Worm (Caenorhabditis elegans) whole organism, mixed stage, embryonic: ENCODE results near the gene zig-2.

Experiments
- M03D4.4 ChIP-seq: sonication (generic microtip); optimal IDR thresholded peaks from 2 replicates; lab custom pipeline; 2017; ENCODE audit warnings: mild to moderate bottlenecking, missing genetic modification characterization, missing compliant biosample characterization
- bed-3 ChIP-seq: fragments of 200-800 bp; sonication (Bioruptor generic); optimal IDR thresholded peaks from 3 replicates; lab custom pipeline; 2018; ENCODE audit warnings: mild to moderate bottlenecking, missing genetic modification characterization, moderate library complexity, missing compliant biosample characterization
- ceh-39 ChIP-seq: fragments of 150-350 bp; optimal IDR thresholded peaks from 2 replicates; lab custom pipeline; 2014; ENCODE audit warnings: missing biosample characterization, missing genetic modification characterization
- ceh-43 ChIP-seq: fragments of 200-800 bp; sonication (Bioruptor generic); optimal IDR thresholded peaks from 2 replicates; lab custom pipeline; 2018; ENCODE audit warnings: mild to moderate bottlenecking, missing genetic modification characterization, moderate library complexity, missing compliant biosample characterization
- ces-1 ChIP-seq: fragments of 150-350 bp; optimal IDR thresholded peaks from 2 replicates; lab custom pipeline; 2014; ENCODE audit warnings: missing biosample characterization, missing genetic modification reagents, missing genetic modification characterization
- cnd-1 ChIP-seq: fragments of 200-800 bp; sonication (Bioruptor generic); optimal IDR thresholded peaks from 2 replicates; lab custom pipeline; 2018; ENCODE audit warnings: mild to moderate bottlenecking, missing genetic modification characterization, missing compliant biosample characterization
- drap-1 ChIP-seq: fragments of 200-800 bp; sonication (Bioruptor generic); optimal IDR thresholded peaks from 3 replicates; lab custom pipeline; 2018; ENCODE audit warnings: mild to moderate bottlenecking, missing genetic modification characterization, missing compliant biosample characterization
- elt-1 ChIP-seq: sonication (generic microtip); optimal IDR thresholded peaks from 2 replicates; lab custom pipeline; 2017; ENCODE audit warnings: missing genetic modification characterization, mild to moderate bottlenecking, missing compliant biosample characterization, antibody characterized with exemption, moderate library complexity, borderline replicate concordance; ENCODE audit not compliant: insufficient read depth
- elt-3 ChIP-seq: fragments of 150-350 bp; optimal IDR thresholded peaks from 2 replicates; lab custom pipeline; 2014; ENCODE audit warnings: missing biosample characterization, missing genetic modification characterization
- flh-1 ChIP-seq: fragments of 200-800 bp; sonication (Bioruptor generic); optimal IDR thresholded peaks from 2 replicates; lab custom pipeline; 2018; ENCODE audit warnings: mild to moderate bottlenecking, missing genetic modification characterization, moderate library complexity, missing compliant biosample characterization
- ham-2 ChIP-seq: fragments of 200-800 bp; sonication (Bioruptor generic); optimal IDR thresholded peaks from 2 replicates; lab custom pipeline; 2018; ENCODE audit warnings: mild to moderate bottlenecking, missing genetic modification characterization, missing compliant biosample characterization
- hlh-1 ChIP-seq: fragments of 150-350 bp; optimal IDR thresholded peaks from 2 replicates; lab custom pipeline; 2014; ENCODE audit warnings: missing biosample characterization, missing genetic modification reagents, missing genetic modification characterization
- lin-13 ChIP-seq: fragments of 150-350 bp; optimal IDR thresholded peaks from 2 replicates; lab custom pipeline; 2014; ENCODE audit warnings: missing biosample characterization, missing genetic modification characterization
- lin-32 ChIP-seq: fragments of 200-800 bp; sonication (Bioruptor generic); optimal IDR thresholded peaks from 2 replicates; lab custom pipeline; 2018; ENCODE audit warnings: mild to moderate bottlenecking, missing genetic modification characterization, missing compliant biosample characterization
- lsy-2 ChIP-seq: fragments of 150-350 bp; optimal IDR thresholded peaks from 2 replicates; lab custom pipeline; 2014; ENCODE audit warnings: missing biosample characterization, missing genetic modification characterization
- mab-5 ChIP-seq: fragments of 150-350 bp; optimal IDR thresholded peaks from 2 replicates; lab custom pipeline; 2014; ENCODE audit warnings: missing biosample characterization, missing genetic modification characterization
- mep-1 ChIP-seq: fragments of 150-350 bp; optimal IDR thresholded peaks from 2 replicates; lab custom pipeline; 2017; ENCODE audit warnings: missing biosample characterization, missing genetic modification reagents, missing genetic modification characterization, inconsistent platforms
- mls-2 ChIP-seq: sonication (generic microtip); optimal IDR thresholded peaks from 2 replicates; lab custom pipeline; 2016; ENCODE audit warnings: mild to moderate bottlenecking, missing genetic modification characterization, moderate library complexity, missing compliant biosample characterization
- nhr-12 ChIP-seq: fragments of 150-350 bp; optimal IDR thresholded peaks from 2 replicates; lab custom pipeline; 2014; ENCODE audit warnings: missing biosample characterization, missing genetic modification characterization
- nhr-2 ChIP-seq: fragments of 150-350 bp; optimal IDR thresholded peaks from 2 replicates; lab custom pipeline; 2014; ENCODE audit warnings: missing biosample characterization, missing genetic modification characterization
- nhr-237 ChIP-seq: fragments of 150-350 bp; optimal IDR thresholded peaks from 2 replicates; lab custom pipeline; 2014; ENCODE audit warnings: missing biosample characterization, missing genetic modification characterization
- nhr-28 ChIP-seq: fragments of 150-350 bp; optimal IDR thresholded peaks from 2 replicates; lab custom pipeline; 2014; ENCODE audit warnings: missing biosample characterization, missing genetic modification characterization
- nhr-76 ChIP-seq: sonication (generic microtip); optimal IDR thresholded peaks from 2 replicates; lab custom pipeline; 2017; ENCODE audit warnings: missing biosample characterization, missing genetic modification characterization
- pha-4 ChIP-seq: fragments of 150-350 bp; optimal IDR thresholded peaks from 2 replicates; lab custom pipeline; 2018; ENCODE audit warnings: missing biosample characterization, missing genetic modification reagents, missing genetic modification characterization
- sem-2 ChIP-seq: fragments of 200-800 bp; sonication (Bioruptor generic); optimal IDR thresholded peaks from 2 replicates; lab custom pipeline; 2018; ENCODE audit warnings: mild to moderate bottlenecking, missing genetic modification characterization, missing compliant biosample characterization
- snpc-4 ChIP-seq: fragments of 150-350 bp; optimal IDR thresholded peaks from 2 replicates; lab custom pipeline; 2014; ENCODE audit warnings: missing biosample characterization, missing genetic modification characterization
- sptf-1 ChIP-seq: sonication (generic microtip); optimal IDR thresholded peaks from 2 replicates; lab custom pipeline; 2017; ENCODE audit warnings: mild to moderate bottlenecking, missing genetic modification characterization, moderate library complexity, missing compliant biosample characterization
- tbx-8 ChIP-seq: fragments of 200-800 bp; sonication (Bioruptor generic); optimal IDR thresholded peaks from 2 replicates; lab custom pipeline; 2018; ENCODE audit warnings: mild to moderate bottlenecking, missing genetic modification characterization, moderate library complexity, missing compliant biosample characterization
- unc-120 ChIP-seq: sonication (generic microtip); optimal IDR thresholded peaks from 2 replicates; lab custom pipeline; 2017; ENCODE audit warnings: missing genetic modification characterization, missing compliant biosample characterization; ENCODE audit not compliant: poor library complexity, severe bottlenecking
- unc-39 ChIP-seq: fragments of 150-350 bp; optimal IDR thresholded peaks from 2 replicates; lab custom pipeline; 2014; ENCODE audit warnings: missing biosample characterization, missing genetic modification characterization
- unc-62 ChIP-seq: fragments of 150-350 bp; optimal IDR thresholded peaks from 2 replicates; lab custom pipeline; 2014; ENCODE audit warnings: missing biosample characterization, missing genetic modification reagents, missing genetic modification characterization
- zip-8 ChIP-seq: fragments of 150-350 bp; optimal IDR thresholded peaks from 2 replicates; lab custom pipeline; 2014; ENCODE audit warnings: missing biosample characterization, missing genetic modification characterization
- ztf-11 ChIP-seq: fragments of 150-350 bp; optimal IDR thresholded peaks from 2 replicates; lab custom pipeline; 2014; ENCODE audit warnings: missing biosample characterization, missing genetic modification characterization

zig-2 gene

ce11 chrX:12365388-12365787 lies 24.1 kb upstream of the zig-2 start, which contains the start of gene F19H6.4:
Gene F19H6.4 (plus strand): TSS chrX:12365688.
- TF ChIP-seq unc-62 (GFP tag; lab: Kevin White, UChicago) (no peak), lin-32 (no peak), sptf-1 (tag; lab: Kevin White, UChicago) (no peak), M03D4.4 (tag; lab: Kevin White, UChicago) (no peak), tbx-8 (GFP tag; lab: Kevin White, UChicago) (no peak), nhr-12 (tag; lab: Kevin White, UChicago) (no peak), sem-2 (GFP tag; lab: Kevin White, UChicago) (no peak), pha-4 (tag; lab: Kevin White, UChicago) (no peak), unc-39 (no peak), ceh-39 (no peak), ztf-11 (tag; lab: Kevin White, UChicago) (no peak), nhr-76 (tag; lab: Kevin White, UChicago) (no peak)
- TF ChIP-seq, all 35 proteins: peak for 0

ce11 chrX:12364804-12365203 lies 23.6 kb upstream of the zig-2 start, which contains the start of gene F19H6.5:
Gene F19H6.5 (minus strand): TSS chrX:12364904.
- TF ChIP-seq unc-120 (tag; lab: Kevin White, UChicago) (no peak), ham-2 (GFP tag; lab: Kevin White, UChicago) (no peak), snpc-4 (tag; lab: Kevin White, UChicago) (no peak), ceh-43 (GFP tag; lab: Kevin White, UChicago) (no peak), nhr-76 (tag; lab: Kevin White, UChicago) (no peak), ztf-11 (tag; lab: Kevin White, UChicago) (no peak), nhr-28 (tag; lab: Kevin White, UChicago) (no peak), elt-1 (tag; lab: Kevin White, UChicago) (no peak), nhr-12 (tag; lab: Kevin White, UChicago) (no peak), hlh-1 (no peak), bed-3 (GFP tag; lab: Kevin White, UChicago) (no peak), sem-2 (GFP tag; lab: Kevin White, UChicago) (no peak)

- TF ChIP-seq ceh-39, result peak; percentile 36
- TF ChIP-seq nhr-28 (tag; lab: Kevin White, UChicago), result peak; percentile 21
- TF ChIP-seq nhr-2 (tag; lab: Kevin White, UChicago), result peak; percentile 30
- TF ChIP-seq unc-120 (tag; lab: Kevin White, UChicago), result peak; percentile 7
- TF ChIP-seq ceh-43 (GFP tag; lab: Kevin White, UChicago), result no peak
- no peak for TF ChIP-seq cnd-1 (tag; lab: Kevin White, UChicago)
- peak; percentile 56 for TF ChIP-seq pha-4 (tag; lab: Kevin White, UChicago)
- TF ChIP-seq lsy-2 (tag; lab: Kevin White, UChicago), result peak; percentile 81
- TF ChIP-seq mep-1 (tag; lab: Kevin White, UChicago), result peak; percentile 49
- TF ChIP-seq ces-1 (GFP tag; lab: Kevin White, UChicago), result peak; percentile 62
- peak; percentile 61 for TF ChIP-seq unc-62 (GFP tag; lab: Kevin White, UChicago)
- TF ChIP-seq mab-5 (tag; lab: Kevin White, UChicago), result peak; percentile 70
- TF ChIP-seq drap-1 (GFP tag; lab: Kevin White, UChicago), result peak; percentile 63
- TF ChIP-seq bed-3 (GFP tag; lab: Kevin White, UChicago), result no peak
- TF ChIP-seq elt-3 (tag; lab: Kevin White, UChicago), result peak; percentile 67
- TF ChIP-seq hlh-1, result peak; percentile 8
- no peak for TF ChIP-seq mls-2
- peak; percentile 99 for TF ChIP-seq nhr-237 (tag; lab: Kevin White, UChicago)
These were observed 21.8 kb upstream of the zig-2 start for ce11 chrX:12362951-12363486.

ce11 chrX:12360444-12360843 lies 19.2 kb upstream of the zig-2 start, which contains the start of the genes nspc-15 and F19H6.6:
Gene nspc-15 (plus strand): TSS chrX:12360744.
Gene F19H6.6 (plus strand): TSS chrX:12360827.
- TF ChIP-seq nhr-12 (tag; lab: Kevin White, UChicago) (no peak), sptf-1 (tag; lab: Kevin White, UChicago) (no peak), flh-1 (GFP tag; lab: Kevin White, UChicago) (no peak), M03D4.4 (tag; lab: Kevin White, UChicago) (no peak), hlh-1 (no peak), ham-2 (GFP tag; lab: Kevin White, UChicago) (no peak), nhr-2 (tag; lab: Kevin White, UChicago) (no peak), unc-62 (GFP tag; lab: Kevin White, UChicago) (no peak), drap-1 (GFP tag; lab: Kevin White, UChicago) (no peak), nhr-76 (tag; lab: Kevin White, UChicago) (no peak), snpc-4 (tag; lab: Kevin White, UChicago) (no peak), sem-2 (GFP tag; lab: Kevin White, UChicago) (no peak), lin-13 (tag; lab: Kevin White, UChicago) (no peak), ceh-43 (GFP tag; lab: Kevin White, UChicago) (no peak), mep-1 (tag; lab: Kevin White, UChicago) (no peak), lin-32 (no peak), ces-1 (GFP tag; lab: Kevin White, UChicago) (no peak), zip-8 (tag; lab: Kevin White, UChicago) (no peak)
